Fruit fly (Drosophila melanogaster): ENCODE data around the gene Rhau.

- TF ChIP-seq Hand (GFP tag; optimal IDR thresholded peaks at IDR 0.05) (no peak), lilli (GFP tag; optimal IDR thresholded peaks at IDR 0.05) (peak; percentile 56), luna (GFP tag; optimal IDR thresholded peaks at IDR 0.05) (no peak), tna (GFP tag; IDR thresholded peaks at IDR 0.05; ENCODE audit: partially characterized antibody) (no peak), ab (GFP tag; optimal IDR thresholded peaks at IDR 0.05) (no peak), CG10543 (GFP tag; optimal IDR thresholded peaks at IDR 0.05) (no peak), org-1 (GFP tag; optimal IDR thresholded peaks at IDR 0.05) (no peak), Sin3A (optimal IDR thresholded peaks at IDR 0.05) (no peak), CG11093 (GFP tag; IDR thresholded peaks at IDR 0.05) (no peak), Dbx (GFP tag; IDR thresholded peaks at IDR 0.05) (peak; percentile 33; the same call in 1 of the 3 replicates), Mad (GFP tag; optimal IDR thresholded peaks at IDR 0.05) (peak; percentile 27), Hey (tag; optimal IDR thresholded peaks at IDR 0.05) (no peak), bowl (GFP tag; IDR thresholded peaks at IDR 0.05) (no peak)
Observed at dm6 chr2L:20734066-20734686, 23.6 kb downstream of the Rhau start, which contains the start of gene TM9SF2.

Data from whole organism, embryonic.